Worm (Caenorhabditis elegans): ENCODE data around the gene ugt-9.

The ugt-9 gene

ce11 chrV:4903696-4904095 is 7.8 kb downstream of the ugt-9 start, which contains the start of gene ugt-8:
Gene ugt-8, plus strand, starts transcription at chrV:4903930.
- TF ChIP-seq nhr-11 (tag; optimal IDR thresholded peaks at IDR 0.05), result no peak
- TF ChIP-seq ceh-82 (tag; optimal IDR thresholded peaks at IDR 0.05), result no peak
- no peak for TF ChIP-seq zag-1 (tag; optimal IDR thresholded peaks at IDR 0.05)
- TF ChIP-seq fkh-2 (tag; optimal IDR thresholded peaks at IDR 0.05), result no peak
- no peak for TF ChIP-seq nhr-237 (tag; optimal IDR thresholded peaks at IDR 0.05)
- TF ChIP-seq elt-3 (tag; optimal IDR thresholded peaks at IDR 0.05), result no peak
- no peak for TF ChIP-seq tbx-2 (tag; optimal IDR thresholded peaks at IDR 0.05)
- TF ChIP-seq elt-2 (tag; optimal IDR thresholded peaks at IDR 0.05), result no peak
- no peak for TF ChIP-seq ceh-9 (tag; optimal IDR thresholded peaks at IDR 0.05)
- TF ChIP-seq pqm-1 (tag; optimal IDR thresholded peaks at IDR 0.05), result no peak
- TF ChIP-seq R02D3.7 (tag; optimal IDR thresholded peaks at IDR 0.05), result no peak
- no peak for TF ChIP-seq mdl-1 (tag; optimal IDR thresholded peaks at IDR 0.05)
- TF ChIP-seq lsy-12 (tag; optimal IDR thresholded peaks at IDR 0.05), result no peak
- no peak for TF ChIP-seq nfya-1 (tag; optimal IDR thresholded peaks at IDR 0.05; ENCODE audit: insufficient read depth)
- TF ChIP-seq sea-2 (GFP tag; optimal IDR thresholded peaks at IDR 0.05), result no peak
- no peak for TF ChIP-seq mml-1 (tag; optimal IDR thresholded peaks at IDR 0.05)

ce11 chrV:4905953-4906352 is 10.1 kb downstream of the ugt-9 start, which contains the start of gene ugt-14:
Gene ugt-14, plus strand, starts transcription at chrV:4906253.
- TF ChIP-seq aly-2 (tag; optimal IDR thresholded peaks at IDR 0.05) (no peak), mdl-1 (tag; optimal IDR thresholded peaks at IDR 0.05) (no peak), nhr-43 (tag; optimal IDR thresholded peaks at IDR 0.05; ENCODE audit: poor library complexity, severe bottlenecking) (no peak), fos-1 (tag; optimal IDR thresholded peaks at IDR 0.05) (no peak), ceh-28 (tag; optimal IDR thresholded peaks at IDR 0.05) (no peak), nhr-25 (tag; optimal IDR thresholded peaks at IDR 0.05) (no peak), lsy-12 (tag; optimal IDR thresholded peaks at IDR 0.05) (no peak), snpc-4 (tag; optimal IDR thresholded peaks at IDR 0.05) (no peak), egl-5 (tag; optimal IDR thresholded peaks at IDR 0.05) (no peak), fkh-10 (GFP tag; optimal IDR thresholded peaks at IDR 0.05) (no peak)

- TF ChIP-seq nhr-25 (tag; optimal IDR thresholded peaks at IDR 0.05) (peak; percentile 58), elt-3 (tag; optimal IDR thresholded peaks at IDR 0.05) (peak in 1 of 3 experiments; percentile 43), nhr-43 (tag; optimal IDR thresholded peaks at IDR 0.05; ENCODE audit: poor library complexity, severe bottlenecking) (peak; percentile 49), egl-5 (tag; optimal IDR thresholded peaks at IDR 0.05) (no peak), elt-1 (tag; optimal IDR thresholded peaks at IDR 0.05) (peak; percentile 9), nhr-23 (tag; optimal IDR thresholded peaks at IDR 0.05) (peak; percentile 54), fkh-2 (tag; optimal IDR thresholded peaks at IDR 0.05) (no peak)
These were observed 12.7 kb downstream of the ugt-9 start, which contains the start of gene ugt-13 for ce11 chrV:4908591-4908990. Gene ugt-13, plus strand, starts transcription at chrV:4908884.

ce11 chrV:4912313-4912712 is 16.5 kb downstream of the ugt-9 start, which contains the start of gene H23N18.5:
Gene H23N18.5, minus strand, starts transcription at chrV:4912381.
- no peak for TF ChIP-seq fos-1 (tag; optimal IDR thresholded peaks at IDR 0.05)
- no peak for TF ChIP-seq fkh-10 (GFP tag; optimal IDR thresholded peaks at IDR 0.05)
- no peak for TF ChIP-seq daf-12 (tag; optimal IDR thresholded peaks at IDR 0.05)
- no peak for TF ChIP-seq nfya-1 (tag; optimal IDR thresholded peaks at IDR 0.05; ENCODE audit: insufficient read depth)
- TF ChIP-seq elt-1 (tag; optimal IDR thresholded peaks at IDR 0.05), result peak; percentile 62
- TF ChIP-seq eor-1 (tag; optimal IDR thresholded peaks at IDR 0.05), result no peak
- TF ChIP-seq nhr-43 (tag; optimal IDR thresholded peaks at IDR 0.05; ENCODE audit: poor library complexity, severe bottlenecking), result peak; percentile 77
- peak; percentile 30 for TF ChIP-seq nhr-23 (tag; optimal IDR thresholded peaks at IDR 0.05)

ce11 chrV:4913853-4914252 is 18.0 kb downstream of the ugt-9 start:
- TF ChIP-seq nhr-67 (tag; optimal IDR thresholded peaks at IDR 0.05), result no peak
- TF ChIP-seq tbx-2 (tag; optimal IDR thresholded peaks at IDR 0.05), result no peak
- no peak for TF ChIP-seq mdl-1 (tag; optimal IDR thresholded peaks at IDR 0.05)
- no peak for TF ChIP-seq elt-2 (tag; optimal IDR thresholded peaks at IDR 0.05)
- TF ChIP-seq ceh-28 (tag; optimal IDR thresholded peaks at IDR 0.05), result no peak
- TF ChIP-seq fos-1 (tag; optimal IDR thresholded peaks at IDR 0.05), result no peak
- TF ChIP-seq fkh-10 (GFP tag; optimal IDR thresholded peaks at IDR 0.05), result no peak
- TF ChIP-seq ceh-16 (tag; optimal IDR thresholded peaks at IDR 0.05), result no peak
- TF ChIP-seq zag-1 (tag; optimal IDR thresholded peaks at IDR 0.05), result no peak
- no peak for TF ChIP-seq ZK546.5 (tag; optimal IDR thresholded peaks at IDR 0.05)
- TF ChIP-seq jun-1 (tag; optimal IDR thresholded peaks at IDR 0.05), result no peak
